Worm (Caenorhabditis elegans): ENCODE measurements around the gene K08F8.7.

K08F8.7 gene

DNA sequence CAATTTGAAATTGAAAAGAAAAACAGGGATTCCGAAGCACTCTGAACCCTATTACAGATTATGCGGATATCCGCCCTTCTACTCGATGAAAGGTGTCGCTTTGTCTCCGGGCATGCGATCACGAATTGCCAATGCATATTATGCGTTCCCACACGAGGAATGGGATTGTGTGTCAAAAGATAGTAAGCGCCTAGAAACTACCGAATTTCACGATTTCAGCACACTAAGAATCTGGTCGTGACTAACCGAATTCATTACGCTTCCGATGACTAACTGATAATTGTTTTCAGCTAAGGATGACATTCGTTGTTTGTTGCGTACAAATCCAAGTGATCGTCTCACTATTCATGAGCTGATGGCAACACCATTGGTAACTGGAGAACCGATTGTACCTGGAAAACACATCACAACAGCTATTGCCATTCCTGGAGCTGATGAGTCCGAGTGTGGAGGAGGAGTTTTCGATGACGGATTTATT is 8.8 kb downstream of the K08F8.7 start:
- TF ChIP-seq sea-1 (GFP tag; conservative IDR thresholded peaks at IDR 0.05): no peak
- TF ChIP-seq ama-1 (optimal IDR thresholded peaks at IDR 0.05): no peak
- TF ChIP-seq scrt-1 (GFP tag; IDR thresholded peaks at IDR 0.05): no peak
- TF ChIP-seq ceh-36 (tag; optimal IDR thresholded peaks at IDR 0.05): no peak
- TF ChIP-seq tra-4 (tag; optimal IDR thresholded peaks at IDR 0.05): no peak
- TF ChIP-seq hmg-4 (GFP tag; optimal IDR thresholded peaks at IDR 0.05): no peak
- TF ChIP-seq tbx-37 (GFP tag; conservative IDR thresholded peaks at IDR 0.05): no peak
- no peak for TF ChIP-seq hnd-1 (tag; optimal IDR thresholded peaks at IDR 0.05)
- TF ChIP-seq B0310.2 (tag; optimal IDR thresholded peaks at IDR 0.05): no peak
- no peak for TF ChIP-seq aly-1 (tag; optimal IDR thresholded peaks at IDR 0.05)

DNA sequence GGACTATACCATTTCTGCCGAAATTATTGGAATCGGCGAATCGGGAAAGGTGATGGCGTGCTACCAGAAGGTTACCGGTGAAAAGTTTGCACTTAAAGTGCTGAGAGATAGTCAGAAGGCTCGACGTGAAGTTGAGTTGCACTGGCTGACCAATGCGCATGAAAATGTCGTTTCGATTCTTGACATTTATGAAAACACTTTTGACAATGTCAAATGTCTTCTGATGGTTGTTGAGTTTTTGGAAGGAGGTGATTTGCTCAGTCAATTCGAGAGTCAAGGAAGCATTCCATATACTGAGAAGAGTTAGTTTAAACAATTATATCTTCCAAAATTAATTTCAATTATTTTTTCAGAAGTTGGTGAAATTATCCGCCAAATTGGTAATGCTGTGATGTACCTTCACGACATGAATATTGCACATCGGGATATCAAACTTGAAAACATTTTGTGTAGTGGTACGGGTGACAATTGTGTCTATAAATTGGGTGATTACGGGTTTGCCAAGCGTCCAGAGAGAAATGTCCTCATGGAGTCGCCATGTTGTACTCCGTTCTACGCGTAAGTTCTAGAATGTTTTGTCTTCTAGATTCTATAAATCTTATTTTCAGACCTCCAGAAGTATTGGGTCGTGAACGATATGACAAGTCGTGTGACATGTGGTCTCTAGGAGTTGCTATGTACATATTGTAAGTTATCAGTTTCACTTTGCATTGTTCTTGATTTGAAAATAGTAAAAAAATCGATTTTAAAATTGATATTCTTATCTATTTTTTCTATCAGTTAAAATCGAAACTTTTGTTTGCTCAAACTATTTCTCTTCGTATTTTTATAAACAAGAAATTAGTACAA is 9.5 kb downstream of the K08F8.7 start:
- TF ChIP-seq B0310.2 (tag; optimal IDR thresholded peaks at IDR 0.05) (no peak), tbx-11 (GFP tag; IDR thresholded peaks at IDR 0.05) (no peak), ceh-36 (tag; optimal IDR thresholded peaks at IDR 0.05) (no peak)

DNA sequence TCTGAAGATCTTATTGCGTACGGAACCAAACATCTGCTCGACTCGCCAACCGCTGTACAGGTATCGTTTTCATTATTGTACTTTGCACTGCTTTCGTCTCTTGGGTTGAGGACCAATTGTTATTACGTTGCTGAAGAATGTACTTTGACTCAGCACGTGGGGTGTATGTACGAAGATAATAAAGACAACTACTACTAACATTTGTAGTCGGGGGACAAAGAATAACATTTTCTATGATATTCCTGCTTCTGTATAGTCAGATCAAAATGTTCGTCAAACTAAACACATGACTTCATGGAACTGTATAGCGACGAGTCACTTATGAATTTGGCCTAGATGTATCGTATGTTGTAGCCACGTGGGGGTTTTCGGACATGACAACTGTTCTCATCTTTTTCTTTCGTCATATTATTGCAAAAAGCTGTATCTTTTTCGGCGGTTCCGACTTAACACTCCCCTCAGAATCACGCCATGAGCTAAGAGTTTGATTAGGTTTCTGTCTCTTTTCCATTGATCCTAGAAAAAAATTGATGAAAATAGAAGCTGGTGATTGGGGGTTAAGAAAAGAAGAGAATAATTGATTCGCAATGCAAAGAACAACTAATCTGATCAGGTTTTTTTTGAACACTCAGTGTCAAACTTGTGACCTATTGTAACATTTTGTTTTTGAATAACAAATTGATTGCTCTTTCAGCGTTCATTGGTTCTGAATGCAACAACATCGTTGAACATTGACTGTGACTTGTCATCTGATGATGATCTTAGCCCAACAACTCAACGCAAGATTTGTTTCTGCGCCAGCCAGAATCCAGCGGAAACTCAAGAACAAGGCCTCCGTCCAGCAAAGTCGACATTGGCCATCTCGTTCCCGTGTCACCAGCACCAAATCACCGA is 10.4 kb downstream of the K08F8.7 start:
- TF ChIP-seq sea-1 (GFP tag; conservative IDR thresholded peaks at IDR 0.05): no peak
- no peak for TF ChIP-seq hmg-4 (GFP tag; optimal IDR thresholded peaks at IDR 0.05)

- TF ChIP-seq ets-7 (tag; optimal IDR thresholded peaks at IDR 0.05) (no peak), hmg-4 (GFP tag; optimal IDR thresholded peaks at IDR 0.05) (peak; percentile 6)
These were observed 11.6 kb downstream of the K08F8.7 start, which contains the start of gene mak-1 for ce11 chrII:8743379-8744173. Gene mak-1 (plus strand): TSS chrII:8744071.

DNA sequence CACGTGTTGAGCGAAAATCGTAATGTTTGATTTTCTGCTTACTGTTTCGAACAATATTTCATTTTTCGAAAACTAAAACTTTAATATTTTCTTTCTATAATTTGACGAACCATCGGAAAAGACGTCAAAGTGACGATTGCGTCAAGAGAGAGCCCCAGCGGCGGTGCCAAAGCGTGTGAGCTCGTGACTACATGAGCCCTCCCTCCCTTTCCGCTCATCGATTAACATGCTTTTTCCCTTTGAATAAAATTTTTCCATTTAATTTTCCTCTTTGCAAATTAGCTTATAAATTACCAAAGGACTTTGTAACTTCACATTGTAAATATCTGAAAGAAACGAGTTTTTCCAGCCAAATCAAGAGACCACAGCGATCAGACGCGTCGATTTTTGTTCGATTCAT is 12.2 kb downstream of the K08F8.7 start:
- TF ChIP-seq scrt-1 (GFP tag; IDR thresholded peaks at IDR 0.05) (no peak), F13C5.2 (tag; optimal IDR thresholded peaks at IDR 0.05) (no peak), tbx-37 (GFP tag; conservative IDR thresholded peaks at IDR 0.05) (no peak), hmbx-1 (tag; optimal IDR thresholded peaks at IDR 0.05) (no peak), ceh-13 (GFP tag; optimal IDR thresholded peaks at IDR 0.05) (no peak), B0310.2 (tag; optimal IDR thresholded peaks at IDR 0.05) (no peak), aly-1 (tag; optimal IDR thresholded peaks at IDR 0.05) (no peak), sea-1 (GFP tag; conservative IDR thresholded peaks at IDR 0.05) (no peak), tra-4 (tag; optimal IDR thresholded peaks at IDR 0.05) (no peak), flt-1 (GFP tag; IDR thresholded peaks at IDR 0.05) (no peak)

DNA sequence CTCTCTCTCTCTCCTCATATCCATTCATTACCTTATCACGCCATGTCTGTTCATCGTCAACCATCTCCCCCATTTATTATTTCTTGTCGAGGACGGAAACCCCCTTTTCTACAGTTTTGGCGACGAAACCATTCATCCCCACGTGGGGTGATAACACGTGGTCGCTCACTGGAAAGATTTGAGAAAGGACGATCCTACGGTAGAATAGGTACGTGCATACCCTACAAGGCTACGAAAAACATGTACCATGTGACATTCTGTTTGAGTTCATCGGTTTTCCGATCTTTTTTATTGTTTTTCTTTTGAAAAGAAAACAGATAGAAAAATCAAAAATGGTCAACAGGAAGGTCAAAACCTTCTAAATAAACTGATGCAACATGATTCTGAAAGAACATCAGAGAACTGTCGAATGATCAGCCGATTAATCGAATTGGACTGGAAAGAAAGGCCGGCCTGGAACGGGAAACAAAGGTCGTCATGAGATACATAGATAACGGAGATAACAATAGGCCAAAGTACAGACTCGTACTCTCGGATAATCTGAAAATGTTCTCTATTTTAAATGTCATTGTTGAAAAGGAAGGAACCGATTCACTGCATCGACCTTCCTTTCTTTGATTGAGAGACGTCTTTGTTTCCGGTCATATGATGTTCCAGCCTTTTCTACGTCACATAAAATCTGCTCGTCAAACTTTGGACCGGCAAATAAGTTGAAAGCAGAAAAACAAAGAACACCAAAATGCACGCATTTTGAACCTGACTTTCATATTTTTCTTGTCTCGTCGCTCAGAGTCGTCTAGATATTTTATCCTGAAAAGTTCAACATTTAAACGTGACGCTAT is 12.9 kb downstream of the K08F8.7 start:
- TF ChIP-seq tra-4 (tag; optimal IDR thresholded peaks at IDR 0.05) (no peak), aly-1 (tag; optimal IDR thresholded peaks at IDR 0.05) (no peak), ceh-36 (tag; optimal IDR thresholded peaks at IDR 0.05) (no peak), scrt-1 (GFP tag; IDR thresholded peaks at IDR 0.05) (no peak), ets-7 (tag; optimal IDR thresholded peaks at IDR 0.05) (no peak), F13C5.2 (tag; optimal IDR thresholded peaks at IDR 0.05) (no peak), ceh-13 (GFP tag; optimal IDR thresholded peaks at IDR 0.05) (no peak), B0310.2 (tag; optimal IDR thresholded peaks at IDR 0.05) (no peak), hmg-4 (GFP tag; optimal IDR thresholded peaks at IDR 0.05) (no peak), flt-1 (GFP tag; IDR thresholded peaks at IDR 0.05) (no peak), pes-1 (GFP tag; IDR thresholded peaks at IDR 0.05) (no peak), ama-1 (optimal IDR thresholded peaks at IDR 0.05) (no peak), sea-1 (GFP tag; conservative IDR thresholded peaks at IDR 0.05) (no peak), tbx-37 (GFP tag; conservative IDR thresholded peaks at IDR 0.05) (no peak), hmbx-1 (tag; optimal IDR thresholded peaks at IDR 0.05) (no peak), tbx-11 (GFP tag; IDR thresholded peaks at IDR 0.05) (no peak)

- no peak for TF ChIP-seq tbx-37 (GFP tag; conservative IDR thresholded peaks at IDR 0.05)
- TF ChIP-seq tra-4 (tag; optimal IDR thresholded peaks at IDR 0.05): no peak
- no peak for TF ChIP-seq hnd-1 (tag; optimal IDR thresholded peaks at IDR 0.05)
- TF ChIP-seq scrt-1 (GFP tag; IDR thresholded peaks at IDR 0.05): no peak
- no peak for TF ChIP-seq ama-1 (optimal IDR thresholded peaks at IDR 0.05)
- no peak for TF ChIP-seq ceh-36 (tag; optimal IDR thresholded peaks at IDR 0.05)
- no peak for TF ChIP-seq flt-1 (GFP tag; IDR thresholded peaks at IDR 0.05)
- TF ChIP-seq ceh-13 (GFP tag; optimal IDR thresholded peaks at IDR 0.05): no peak
- TF ChIP-seq aly-1 (tag; optimal IDR thresholded peaks at IDR 0.05): no peak
- TF ChIP-seq B0310.2 (tag; optimal IDR thresholded peaks at IDR 0.05): no peak
- TF ChIP-seq F13C5.2 (tag; optimal IDR thresholded peaks at IDR 0.05): no peak
- TF ChIP-seq pes-1 (GFP tag; IDR thresholded peaks at IDR 0.05): no peak
- no peak for TF ChIP-seq sea-1 (GFP tag; conservative IDR thresholded peaks at IDR 0.05)
These were observed 13.9 kb downstream of the K08F8.7 start for ce11 chrII:8741277-8741676.

Measured in whole organism, early embryonic.